Worm (Caenorhabditis elegans) whole organism, midembryonic: ENCODE results near the gene col-80.
A peak's percentile ranks its signal among the peaks of the same experiment; 100 is the strongest.

Experiments
- T22C8.4 ChIP-seq: fragments of 200-800 bp; sonication (Bioruptor generic); IDR thresholded peaks from 2 replicates; pipeline ENCODE4 v1.3.6; 2022; ENCODE audit warnings: missing genetic modification characterization, missing compliant biosample characterization
- cog-1 ChIP-seq: sonication (generic microtip); optimal IDR thresholded peaks from 2 replicates; lab custom pipeline; 2016; ENCODE audit warnings: missing genetic modification characterization, missing compliant biosample characterization
- flt-1 ChIP-seq: fragments of 200-800 bp; sonication (Bioruptor generic); IDR thresholded peaks from 2 replicates; pipeline ENCODE4 v1.3.6; 2022; ENCODE audit warnings: missing genetic modification characterization, missing compliant biosample characterization
- klf-2 ChIP-seq: fragments of 200-800 bp; sonication (Bioruptor generic); conservative IDR thresholded peaks from 2 replicates; pipeline ENCODE4 v1.3.6; 2022; ENCODE audit warnings: missing genetic modification reagents, missing genetic modification characterization, missing compliant biosample characterization
- med-1 ChIP-seq: sonication (generic microtip); optimal IDR thresholded peaks from 2 replicates; lab custom pipeline; 2017; ENCODE audit warnings: missing genetic modification characterization, mild to moderate bottlenecking, missing compliant biosample characterization, antibody characterized with exemption, missing genetic modification reagents; ENCODE audit not compliant: insufficient read depth
- ref-1 ChIP-seq: fragments of 200-800 bp; sonication (Bioruptor generic); conservative IDR thresholded peaks from 2 replicates; pipeline ENCODE4 v1.3.6; 2022; ENCODE audit warnings: missing genetic modification reagents, missing genetic modification characterization, missing compliant biosample characterization
- tab-1 ChIP-seq: fragments of 200-800 bp; sonication (Bioruptor generic); IDR thresholded peaks from 2 replicates; pipeline ENCODE4 v1.3.6; 2022; ENCODE audit warnings: missing genetic modification characterization, missing compliant biosample characterization
- ztf-23 ChIP-seq: fragments of 200-800 bp; sonication (Bioruptor generic); IDR thresholded peaks from 2 replicates; pipeline ENCODE4 v1.3.6; 2022; ENCODE audit warnings: missing genetic modification reagents, missing genetic modification characterization, missing compliant biosample characterization
- ztf-29 ChIP-seq: fragments of 200-800 bp; sonication (Bioruptor generic); IDR thresholded peaks from 2 replicates; pipeline ENCODE4 v1.3.6; 2022; ENCODE audit warnings: missing genetic modification reagents, missing genetic modification characterization, missing compliant biosample characterization

col-80 gene

DNA sequence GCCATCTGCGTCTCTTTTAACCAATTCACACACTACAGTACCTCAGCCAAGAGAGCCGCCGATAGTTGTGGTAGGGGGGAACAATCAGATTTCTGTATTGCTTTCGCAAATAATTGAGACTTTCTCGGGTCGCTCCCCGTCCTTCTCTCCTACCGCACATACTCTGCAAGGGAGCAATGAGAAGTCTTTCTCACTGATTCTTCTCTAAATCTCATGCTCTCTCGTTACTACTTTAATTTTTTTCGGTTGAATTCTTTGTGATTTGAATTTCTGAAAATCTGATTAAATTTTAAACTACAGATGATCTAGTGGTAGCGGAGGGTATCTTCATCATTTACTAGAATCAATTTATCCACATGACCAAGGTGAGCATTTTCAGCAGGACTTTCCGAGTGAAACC is 31.7 kb upstream of the col-80 start, which contains the start of gene ptb-1:
TSS of gene ptb-1 (plus strand) at position 301 of the 400 bp plus-strand sequence.
- no peak for TF ChIP-seq flt-1
- no peak for TF ChIP-seq ref-1
- TF ChIP-seq med-1 (GFP tag; lab: Kevin White, UChicago): no peak
- TF ChIP-seq klf-2 (GFP tag; lab: Robert Waterston, UW): no peak

DNA sequence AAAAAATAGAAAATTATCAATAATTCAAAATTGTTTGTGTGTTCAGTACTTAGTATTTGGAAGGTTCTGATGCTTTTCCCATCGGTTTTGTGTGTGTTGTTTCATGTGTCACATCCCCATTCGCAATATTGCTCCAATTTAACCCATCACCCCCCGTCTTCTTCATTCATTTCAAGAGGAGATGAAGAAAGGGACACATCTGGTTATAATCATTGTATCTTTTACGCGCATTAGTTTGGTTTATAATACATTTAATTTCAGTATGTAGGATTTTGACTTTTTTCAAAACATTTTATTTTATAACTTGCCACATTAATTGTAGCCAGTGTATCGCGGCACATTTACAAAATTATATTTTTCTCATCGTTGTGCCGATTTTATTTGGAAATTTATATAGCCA is 26.9 kb upstream of the col-80 start:
- TF ChIP-seq ref-1 (no peak), klf-2 (GFP tag; lab: Robert Waterston, UW) (no peak), ztf-29 (GFP tag; lab: Robert Waterston, UW) (no peak), med-1 (GFP tag; lab: Kevin White, UChicago) (no peak), cog-1 (tag; lab: Kevin White, UChicago) (no peak), ztf-23 (GFP tag; lab: Robert Waterston, UW) (no peak), T22C8.4 (GFP tag; lab: Robert Waterston, UW) (no peak), flt-1 (no peak), tab-1 (no peak)

DNA sequence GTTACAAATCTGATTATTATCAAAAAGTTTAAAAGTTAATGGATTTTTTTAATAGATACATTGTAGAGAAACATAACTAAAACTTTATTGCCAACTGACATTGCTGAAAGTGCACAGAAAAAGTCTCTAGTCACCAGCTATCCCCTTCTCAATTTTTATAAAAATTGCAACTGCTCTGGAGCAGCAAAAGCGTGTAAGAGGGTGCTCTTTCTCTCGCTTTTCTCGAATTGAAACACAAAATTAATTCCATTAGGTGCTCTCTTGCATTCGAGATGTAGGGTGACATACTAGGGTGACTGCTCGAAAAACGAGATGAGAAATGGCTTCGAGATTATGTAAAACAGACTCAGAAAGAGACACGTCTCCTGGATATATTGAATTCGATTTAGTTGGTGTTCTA is 26.4 kb upstream of the col-80 start:
- no peak for TF ChIP-seq flt-1
- no peak for TF ChIP-seq klf-2 (GFP tag; lab: Robert Waterston, UW)
- no peak for TF ChIP-seq ztf-23 (GFP tag; lab: Robert Waterston, UW)
- TF ChIP-seq T22C8.4 (GFP tag; lab: Robert Waterston, UW): no peak
- TF ChIP-seq ref-1: no peak
- TF ChIP-seq tab-1: no peak
- no peak for TF ChIP-seq cog-1 (tag; lab: Kevin White, UChicago)
- no peak for TF ChIP-seq med-1 (GFP tag; lab: Kevin White, UChicago)
- no peak for TF ChIP-seq ztf-29 (GFP tag; lab: Robert Waterston, UW)

DNA sequence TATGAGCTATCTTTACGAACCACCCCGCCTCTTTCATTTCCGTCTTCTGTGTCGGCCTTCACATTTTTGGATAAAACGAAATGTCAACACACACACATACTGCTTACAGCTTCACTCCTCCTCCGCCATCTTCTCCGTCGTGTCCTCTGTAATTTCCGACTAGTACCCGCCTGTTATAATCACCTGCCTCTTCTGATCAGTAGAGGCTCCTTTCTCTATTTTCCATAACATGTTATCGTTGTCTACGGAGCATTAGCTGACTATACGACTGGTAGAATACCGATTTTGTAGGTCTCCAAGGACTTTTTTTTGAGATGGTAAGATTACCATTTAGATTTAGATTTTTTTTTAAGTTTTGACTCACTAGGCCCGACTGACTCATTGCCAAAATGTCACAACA is 22.0 kb upstream of the col-80 start:
- TF ChIP-seq ref-1 (no peak), klf-2 (GFP tag; lab: Robert Waterston, UW) (no peak), tab-1 (no peak), med-1 (GFP tag; lab: Kevin White, UChicago) (no peak), cog-1 (tag; lab: Kevin White, UChicago) (no peak), flt-1 (no peak), T22C8.4 (GFP tag; lab: Robert Waterston, UW) (no peak), ztf-23 (GFP tag; lab: Robert Waterston, UW) (no peak), ztf-29 (GFP tag; lab: Robert Waterston, UW) (no peak)

DNA sequence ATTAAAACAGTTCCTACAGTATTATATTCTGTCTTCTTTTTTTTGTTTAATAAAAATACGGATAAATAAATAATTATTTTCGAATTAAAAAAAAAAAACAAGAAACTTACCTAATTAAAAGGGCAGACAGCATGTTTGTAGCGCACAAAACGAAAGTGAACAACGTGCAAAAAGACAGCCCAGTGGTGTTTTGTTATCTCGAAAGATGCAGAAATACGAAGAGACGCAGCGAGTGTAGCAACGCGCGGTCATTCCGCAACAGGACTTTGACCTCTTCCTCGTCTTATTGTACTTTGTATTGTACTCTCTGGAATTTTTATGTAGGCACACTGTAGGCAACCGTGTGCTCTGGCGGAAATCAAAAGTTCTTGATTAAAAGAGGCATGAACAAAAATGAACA is 13.3 kb upstream of the col-80 start, which contains the start of gene gbh-1:
TSS of gene gbh-1 (minus strand) at position 149 of the 400 bp plus-strand sequence.
- TF ChIP-seq med-1 (GFP tag; lab: Kevin White, UChicago) (no peak), ref-1 (no peak), ztf-29 (GFP tag; lab: Robert Waterston, UW) (no peak), klf-2 (GFP tag; lab: Robert Waterston, UW) (no peak), ztf-23 (GFP tag; lab: Robert Waterston, UW) (no peak), T22C8.4 (GFP tag; lab: Robert Waterston, UW) (no peak), cog-1 (tag; lab: Kevin White, UChicago) (no peak), flt-1 (no peak), tab-1 (no peak)

DNA sequence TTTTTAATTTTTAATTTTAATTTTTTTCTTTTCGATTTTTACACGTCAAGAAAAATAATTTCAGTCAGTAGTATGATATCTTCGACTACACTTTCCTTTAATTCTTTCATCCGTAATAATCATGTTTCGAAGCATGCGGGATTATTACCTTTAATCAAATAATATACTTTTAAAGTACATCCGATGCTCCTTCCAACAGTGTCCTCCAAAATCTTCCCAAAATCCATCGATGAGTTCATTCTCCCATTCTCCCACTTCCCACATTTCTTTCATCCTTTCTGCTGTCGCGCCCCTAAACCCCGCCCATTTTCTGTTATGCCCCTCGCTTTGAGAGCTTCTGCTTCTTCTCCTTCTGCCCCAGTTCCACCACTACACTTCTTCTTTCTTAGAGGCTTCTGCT is 12.3 kb upstream of the col-80 start, which contains the start of gene lgc-57:
TSS of gene lgc-57 (plus strand) at position 301 of the 400 bp plus-strand sequence.
- no peak for TF ChIP-seq T22C8.4 (GFP tag; lab: Robert Waterston, UW)

DNA sequence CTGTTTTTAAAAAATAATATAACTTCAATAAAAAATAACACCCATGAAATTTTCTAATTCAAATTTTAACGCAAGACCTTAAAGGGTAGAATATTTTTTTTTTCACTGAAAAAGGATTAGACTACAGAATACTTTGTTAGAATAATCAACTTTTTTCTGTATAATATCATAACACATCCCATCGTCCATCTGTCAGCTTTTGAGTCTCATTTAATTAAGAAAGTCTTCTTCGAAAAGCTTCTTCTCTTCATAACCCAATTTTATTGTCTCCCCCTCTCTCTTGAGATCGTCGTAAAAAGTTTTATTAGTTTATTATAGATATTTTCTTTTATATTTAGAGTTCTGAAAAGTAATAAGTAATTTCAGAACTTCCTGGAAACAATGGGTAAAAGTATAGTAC is 10.9 kb upstream of the col-80 start:
- TF ChIP-seq flt-1: no peak
- no peak for TF ChIP-seq cog-1 (tag; lab: Kevin White, UChicago)
- TF ChIP-seq ztf-29 (GFP tag; lab: Robert Waterston, UW): no peak
- TF ChIP-seq ztf-23 (GFP tag; lab: Robert Waterston, UW): no peak
- no peak for TF ChIP-seq ref-1
- TF ChIP-seq T22C8.4 (GFP tag; lab: Robert Waterston, UW): no peak
- no peak for TF ChIP-seq med-1 (GFP tag; lab: Kevin White, UChicago)
- TF ChIP-seq klf-2 (GFP tag; lab: Robert Waterston, UW): no peak
- TF ChIP-seq tab-1: no peak

DNA sequence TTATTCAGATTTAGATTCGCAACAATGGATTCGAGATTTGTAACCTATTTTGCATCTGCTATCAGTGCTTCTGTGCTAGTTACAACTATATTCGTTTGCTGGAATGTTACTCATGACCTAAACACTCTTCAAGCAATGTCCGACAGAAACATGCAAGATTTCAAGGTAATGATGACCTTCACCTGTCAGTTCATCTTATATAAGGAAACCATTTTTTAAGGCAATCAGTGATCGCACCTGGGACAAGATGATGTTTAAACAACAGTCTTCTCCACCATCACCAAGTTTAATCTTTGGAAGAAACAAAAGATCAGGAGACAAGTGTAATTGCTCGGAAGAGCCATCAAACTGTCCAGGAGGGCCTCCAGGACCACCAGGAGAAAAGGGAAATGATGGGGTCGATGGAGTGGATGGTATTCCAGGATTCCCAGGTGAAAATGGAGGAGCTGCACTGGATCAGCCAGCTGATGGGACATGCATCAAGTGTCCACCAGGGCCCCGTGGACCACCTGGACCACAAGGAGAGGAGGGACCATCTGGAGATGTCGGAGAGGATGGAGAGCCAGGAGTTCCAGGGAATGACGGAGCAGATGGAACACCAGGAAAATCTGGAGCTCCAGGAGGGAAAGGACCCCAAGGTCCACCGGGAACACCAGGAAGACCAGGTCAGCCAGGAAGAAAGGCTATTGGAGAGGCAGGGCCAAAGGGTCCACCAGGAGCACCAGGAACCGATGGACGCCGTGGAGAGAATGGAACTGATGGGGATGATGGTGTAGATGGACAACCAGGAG is 3.2 kb upstream of the col-80 start, which contains the start of gene col-79:
TSS of gene col-79 (plus strand) at position 20 of the 791 bp plus-strand sequence.
- TF ChIP-seq med-1 (GFP tag; lab: Kevin White, UChicago) (no peak), cog-1 (tag; lab: Kevin White, UChicago) (no peak), ztf-23 (GFP tag; lab: Robert Waterston, UW) (0 out of 2 replicates have a peak, but pooled peaks have one; percentile 23), ztf-29 (GFP tag; lab: Robert Waterston, UW) (no peak), T22C8.4 (GFP tag; lab: Robert Waterston, UW) (no peak), tab-1 (no peak)

DNA sequence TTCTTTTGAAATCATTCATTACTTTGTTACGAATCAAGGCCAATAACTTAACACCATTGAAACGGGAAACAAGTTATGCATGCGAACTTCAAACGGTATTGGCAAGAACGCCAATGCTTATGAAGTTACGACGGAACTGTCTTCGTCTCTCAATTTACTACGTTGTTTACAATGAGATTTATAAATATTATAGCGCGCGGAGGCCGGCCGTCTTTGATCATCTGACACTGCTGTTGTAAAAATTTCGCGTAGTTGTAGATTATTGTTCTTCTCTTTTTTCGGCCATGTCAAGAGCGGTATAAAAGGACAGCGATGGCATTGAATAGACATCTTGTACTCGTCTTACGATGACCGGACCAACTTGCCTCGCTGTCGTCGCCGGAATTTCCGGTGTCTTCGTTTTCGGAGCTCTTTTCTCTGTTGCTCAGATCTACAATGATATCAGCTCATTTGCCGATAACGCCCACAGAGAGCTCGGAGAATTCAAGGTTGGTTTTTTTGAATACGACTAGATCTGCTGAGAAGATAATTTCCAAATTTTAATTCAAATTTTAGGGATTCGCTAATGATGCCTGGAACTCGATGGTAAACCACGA is 2.3 kb upstream of the col-80 start, which contains the start of gene col-39:
TSS of gene col-39 (plus strand) at position 342 of the 596 bp plus-strand sequence.
- TF ChIP-seq flt-1: no peak
- TF ChIP-seq ztf-23 (GFP tag; lab: Robert Waterston, UW): no peak
- no peak for TF ChIP-seq med-1 (GFP tag; lab: Kevin White, UChicago)
- no peak for TF ChIP-seq ref-1
- no peak for TF ChIP-seq tab-1
- no peak for TF ChIP-seq cog-1 (tag; lab: Kevin White, UChicago)
- TF ChIP-seq klf-2 (GFP tag; lab: Robert Waterston, UW): no peak
- TF ChIP-seq T22C8.4 (GFP tag; lab: Robert Waterston, UW): no peak
- TF ChIP-seq ztf-29 (GFP tag; lab: Robert Waterston, UW): no peak
